Fruit fly (Drosophila melanogaster) whole organism, embryonic: ENCODE measurements around the gene CG43338.
A peak's percentile ranks its signal among the peaks of the same experiment; 100 is the strongest.

Experiments
- Adf1 ChIP-seq: fragments of 200-800 bp; sonication (Bioruptor generic); IDR thresholded peaks from 2 replicates; pipeline ENCODE4 v1.3.6; 2022; ENCODE audit warnings: missing biosample characterization, missing genetic modification characterization
- Bgb ChIP-seq: fragments of 200-800 bp; sonication (Bioruptor generic); IDR thresholded peaks from 2 replicates; pipeline ENCODE4 v1.3.6; 2022; ENCODE audit warnings: missing biosample characterization, missing genetic modification characterization; ENCODE audit not compliant: partially characterized antibody
- CG10366 ChIP-seq: fragments of 200-800 bp; sonication (Bioruptor generic); IDR thresholded peaks from 2 replicates; pipeline ENCODE4 v1.3.6; 2022; ENCODE audit warnings: missing biosample characterization, missing genetic modification characterization
- CG11093 ChIP-seq: fragments of 200-800 bp; sonication (Bioruptor generic); IDR thresholded peaks from 3 replicates; pipeline ENCODE4 v1.3.6; 2022; ENCODE audit warnings: missing biosample characterization, missing genetic modification characterization
- CG11723 ChIP-seq: fragments of 200-800 bp; sonication (Bioruptor generic); optimal IDR thresholded peaks from 2 replicates; lab custom pipeline; 2017; ENCODE audit warnings: missing biosample characterization, mild to moderate bottlenecking, missing genetic modification characterization
- CG12071 ChIP-seq: fragments of 200-800 bp; sonication (Bioruptor generic); optimal IDR thresholded peaks from 3 replicates; lab custom pipeline; 2018; ENCODE audit warnings: missing biosample characterization, mild to moderate bottlenecking, missing genetic modification characterization
- CG12942 ChIP-seq: fragments of 200-800 bp; sonication (Bioruptor generic); optimal IDR thresholded peaks from 3 replicates; lab custom pipeline; 2016; ENCODE audit warnings: missing biosample characterization, missing genetic modification characterization
- CG17361 ChIP-seq: fragments of 200-800 bp; sonication (Bioruptor generic); IDR thresholded peaks from 3 replicates; pipeline ENCODE4 v1.3.6; 2022; ENCODE audit warnings: missing biosample characterization, missing genetic modification characterization
- CG18011 ChIP-seq: fragments of 200-800 bp; sonication (Bioruptor generic); optimal IDR thresholded peaks from 2 replicates; lab custom pipeline; 2017; ENCODE audit warnings: missing biosample characterization, missing genetic modification characterization, mild to moderate bottlenecking, moderate library complexity, missing genotype
- CG2889 ChIP-seq: fragments of 200-800 bp; sonication (Bioruptor generic); IDR thresholded peaks from 3 replicates; pipeline ENCODE4 v1.3.6; 2022; ENCODE audit warnings: missing biosample characterization, missing genetic modification characterization
- CG3838 ChIP-seq: fragments of 200-800 bp; sonication (Bioruptor generic); optimal IDR thresholded peaks from 3 replicates; lab custom pipeline; 2016; ENCODE audit warnings: missing biosample characterization, missing genetic modification characterization
- CG8388 ChIP-seq: fragments of 200-800 bp; sonication (Bioruptor generic); optimal IDR thresholded peaks from 2 replicates; lab custom pipeline; 2019; ENCODE audit warnings: missing biosample characterization, mild to moderate bottlenecking, missing genetic modification characterization, moderate library complexity
- CoRest ChIP-seq: fragments of 200-800 bp; sonication (Bioruptor generic); optimal IDR thresholded peaks from 3 replicates; lab custom pipeline; 2018; ENCODE audit warnings: missing biosample characterization, mild to moderate bottlenecking, missing genetic modification characterization, moderate library complexity
- Dfd ChIP-seq, 2 experiments: fragments of >200 bp; optimal IDR thresholded peaks; 2 replicates each; lab custom pipeline; 2017; ENCODE audit warnings: missing biosample characterization in 2 of 2, missing genetic modification characterization in 2 of 2
- Dref ChIP-seq: fragments of 200-800 bp; sonication (Bioruptor generic); IDR thresholded peaks from 2 replicates; pipeline ENCODE4 v1.3.6; 2022; ENCODE audit warnings: missing biosample characterization, missing genetic modification characterization
- Elba2 ChIP-seq: fragments of 200-800 bp; sonication (Bioruptor generic); optimal IDR thresholded peaks from 3 replicates; lab custom pipeline; 2016; ENCODE audit warnings: missing biosample characterization, missing genetic modification characterization
- Fer3 ChIP-seq: fragments of 200-800 bp; sonication (Bioruptor generic); optimal IDR thresholded peaks from 2 replicates; lab custom pipeline; 2018; ENCODE audit warnings: missing biosample characterization, mild to moderate bottlenecking, missing genetic modification characterization, moderate library complexity
- Lim3 ChIP-seq: fragments of 200-800 bp; sonication (Bioruptor generic); IDR thresholded peaks from 2 replicates; pipeline ENCODE4 v1.3.6; 2022; ENCODE audit warnings: missing biosample characterization, missing genetic modification characterization
- MESR4 ChIP-seq: fragments of 200-800 bp; sonication (Bioruptor generic); optimal IDR thresholded peaks from 2 replicates; lab custom pipeline; 2018; ENCODE audit warnings: missing biosample characterization, mild to moderate bottlenecking, missing genetic modification characterization, moderate library complexity
- Neu2 ChIP-seq: fragments of 200-800 bp; sonication (Bioruptor generic); optimal IDR thresholded peaks from 3 replicates; lab custom pipeline; 2016; ENCODE audit warnings: missing biosample characterization, missing genetic modification characterization, borderline replicate concordance
- Nf-YC ChIP-seq: fragments of 200-800 bp; optimal IDR thresholded peaks from 3 replicates; lab custom pipeline; 2019; ENCODE audit warnings: missing biosample characterization, mild to moderate bottlenecking, missing genetic modification characterization, moderate library complexity
- Side ChIP-seq: fragments of 200-800 bp; sonication (Bioruptor generic); optimal IDR thresholded peaks from 2 replicates; lab custom pipeline; 2016; ENCODE audit warnings: missing biosample characterization, missing genetic modification characterization
- Tbp ChIP-seq: fragments of >200 bp; optimal IDR thresholded peaks from 2 replicates; lab custom pipeline; 2018; ENCODE audit warnings: missing biosample characterization, missing genetic modification characterization
- Usf ChIP-seq: fragments of 200-800 bp; sonication (Bioruptor generic); optimal IDR thresholded peaks from 2 replicates; lab custom pipeline; 2017; ENCODE audit warnings: missing genotype, missing biosample characterization, missing genetic modification characterization
- aop ChIP-seq: fragments of 200-800 bp; sonication (Bioruptor generic); IDR thresholded peaks from 2 replicates; pipeline ENCODE4 v1.3.6; 2022; ENCODE audit warnings: missing biosample characterization, missing genetic modification characterization
- cas ChIP-seq: fragments of 200-800 bp; sonication (Bioruptor generic); IDR thresholded peaks from 2 replicates; pipeline ENCODE4 v1.3.6; 2022; ENCODE audit warnings: missing biosample characterization, missing genetic modification characterization
- caup ChIP-seq: fragments of 200-800 bp; sonication (Bioruptor generic); optimal IDR thresholded peaks from 3 replicates; lab custom pipeline; 2017; ENCODE audit warnings: missing biosample characterization, mild to moderate bottlenecking, missing genetic modification characterization, moderate library complexity; ENCODE audit not compliant: severe bottlenecking
- dysf ChIP-seq: fragments of 200-800 bp; sonication (Bioruptor generic); IDR thresholded peaks from 3 replicates; pipeline ENCODE4 v1.3.6; 2022; ENCODE audit warnings: missing biosample characterization, missing genetic modification characterization
- gt ChIP-seq: fragments of 200-800 bp; sonication (Bioruptor generic); IDR thresholded peaks from 2 replicates; pipeline ENCODE4 v1.3.6; 2022; ENCODE audit warnings: missing biosample characterization, missing genetic modification characterization
- hth ChIP-seq: fragments of >200 bp; optimal IDR thresholded peaks from 2 replicates; lab custom pipeline; 2017; ENCODE audit warnings: inconsistent platforms
- knrl ChIP-seq: fragments of 200-800 bp; sonication (Bioruptor generic); IDR thresholded peaks from 3 replicates; pipeline ENCODE4 v1.3.6; 2022; ENCODE audit warnings: missing biosample characterization, missing genetic modification characterization; ENCODE audit not compliant: partially characterized antibody
- nerfin-1 ChIP-seq: fragments of 200-800 bp; sonication (Bioruptor generic); optimal IDR thresholded peaks from 3 replicates; lab custom pipeline; 2019; ENCODE audit warnings: missing biosample characterization, mild to moderate bottlenecking, missing genetic modification characterization, moderate library complexity
- org-1 ChIP-seq: fragments of 200-800 bp; sonication (Bioruptor generic); optimal IDR thresholded peaks from 2 replicates; lab custom pipeline; 2017; ENCODE audit warnings: missing biosample characterization, missing genetic modification characterization
- pan ChIP-seq, 4 experiments: fragments of >200 bp in 3 of 4; fragments of 200-800 bp in 1 of 4; sonication (Bioruptor generic) in 1 of 4; optimal IDR thresholded peaks in 3 of 4; IDR thresholded peaks in 1 of 4; 2 replicates each; pipeline versions ENCODE4 v1.3.6 to Lab custom; 2017 to 2022; ENCODE audit warnings: missing biosample characterization in 2 of 4, missing genetic modification characterization in 2 of 4, mixed read lengths in 1 of 4
- pfk ChIP-seq: fragments of 200-800 bp; sonication (Bioruptor generic); optimal IDR thresholded peaks from 2 replicates; lab custom pipeline; 2018; ENCODE audit warnings: missing biosample characterization, mild to moderate bottlenecking, missing genetic modification characterization, moderate library complexity
- pnt ChIP-seq: fragments of 200-800 bp; sonication (Bioruptor generic); optimal IDR thresholded peaks from 3 replicates; lab custom pipeline; 2016; ENCODE audit warnings: missing biosample characterization, missing genetic modification characterization
- shn ChIP-seq: fragments of 200-800 bp; sonication (Bioruptor generic); optimal IDR thresholded peaks from 3 replicates; lab custom pipeline; 2016; ENCODE audit warnings: missing biosample characterization, missing genetic modification characterization
- sug ChIP-seq: fragments of 200-800 bp; optimal IDR thresholded peaks from 2 replicates; lab custom pipeline; 2019; ENCODE audit warnings: missing biosample characterization, mild to moderate bottlenecking, missing genetic modification characterization, moderate library complexity
- trh ChIP-seq: fragments of 200-800 bp; sonication (Bioruptor generic); optimal IDR thresholded peaks from 2 replicates; lab custom pipeline; 2016; ENCODE audit warnings: missing biosample characterization, missing genetic modification characterization
- zfh1 ChIP-seq: fragments of 200-800 bp; sonication (Bioruptor generic); IDR thresholded peaks from 3 replicates; pipeline ENCODE4 v1.3.6; 2022; ENCODE audit warnings: missing biosample characterization, missing genetic modification characterization

CG43338 gene

DNA sequence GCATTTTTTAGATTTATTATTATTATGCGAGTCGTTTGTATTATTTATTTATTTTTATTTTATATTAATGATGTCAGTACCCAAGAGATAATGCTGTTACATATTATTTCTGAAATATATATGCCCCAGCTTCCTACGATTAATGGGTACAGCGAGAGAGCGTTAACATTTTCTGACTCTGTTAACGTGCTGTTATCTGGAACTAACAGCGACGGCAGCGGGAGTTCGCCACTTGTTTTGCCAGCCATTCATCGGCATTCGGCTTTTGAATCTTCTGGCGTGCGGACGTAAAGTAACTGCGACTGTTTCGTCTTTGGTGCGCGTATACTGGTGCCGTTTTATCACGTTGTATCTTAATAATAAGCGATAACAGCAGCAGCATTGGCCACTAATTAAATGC, 54.0 kb downstream of the CG43338 start, which contains the start of gene MESR3 (continued):
- TF ChIP-seq Tbp (GFP tag; lab: Kevin White, UChicago), result no peak
- no peak for TF ChIP-seq CG11093 (GFP tag; lab: Robert Waterston, UW)
- TF ChIP-seq zfh1 (GFP tag; lab: Robert Waterston, UW), result peak; percentile 19; the same call in 1 of the 3 replicates
- no peak for TF ChIP-seq CG2889 (GFP tag; lab: Robert Waterston, UW)
- TF ChIP-seq CG3838 (GFP tag; lab: Kevin White, UChicago), result no peak
- TF ChIP-seq Nf-YC, result peak; percentile 75
- no peak for TF ChIP-seq sug
- peak in 1 of 2 experiments; percentile 50 for TF ChIP-seq pan (optimal IDR thresholded peaks at IDR 0.05; lab: Kevin White, UChicago)
- peak in 1 of 2 experiments; percentile 83 for TF ChIP-seq pan (GFP tag; optimal IDR thresholded peaks at IDR 0.05 in 1 of 2, IDR thresholded peaks at IDR 0.05 in 1 of 2)
- no peak for TF ChIP-seq Neu2 (GFP tag; lab: Kevin White, UChicago)
- peak; percentile 2 for TF ChIP-seq org-1
- TF ChIP-seq Dfd (GFP tag; optimal IDR thresholded peaks at IDR 0.05; lab: Kevin White, UChicago), result no peak
- peak; percentile 72 for TF ChIP-seq CG10366
- TF ChIP-seq CG8388 (GFP tag; lab: Kevin White, UChicago), result peak; percentile 78
- peak; percentile 33; the same call in 1 of the 2 replicates for TF ChIP-seq cas
- TF ChIP-seq CoRest (tag; lab: Kevin White, UChicago), result peak; percentile 74
- peak; percentile 66 for TF ChIP-seq nerfin-1 (tag; lab: Kevin White, UChicago)
- no peak for TF ChIP-seq Lim3
- peak; percentile 59 for TF ChIP-seq Bgb (GFP tag; lab: Robert Waterston, UW)
- TF ChIP-seq MESR4 (GFP tag; lab: Kevin White, UChicago), result peak; percentile 9
- TF ChIP-seq aop (GFP tag; lab: Robert Waterston, UW), result no peak
- TF ChIP-seq trh, result peak; percentile 37
- TF ChIP-seq CG12942 (GFP tag; lab: Kevin White, UChicago), result no peak
- no peak for TF ChIP-seq CG18011 (GFP tag; lab: Kevin White, UChicago)
- no peak for TF ChIP-seq gt (GFP tag; lab: Robert Waterston, UW)
- peak; percentile 76 for TF ChIP-seq CG12071 (GFP tag; lab: Kevin White, UChicago)
- TF ChIP-seq dysf (GFP tag; lab: Robert Waterston, UW), result peak; percentile 51; the same call in 2 of the 3 replicates
- no peak for TF ChIP-seq Usf
- TF ChIP-seq pfk (GFP tag; lab: Kevin White, UChicago), result peak; percentile 24
- 0 out of 3 replicates have a peak, but pooled peaks have one; percentile 14 for TF ChIP-seq knrl (GFP tag; lab: Robert Waterston, UW)
- TF ChIP-seq pnt, result no peak
- TF ChIP-seq CG11723, result peak; percentile 23
- TF ChIP-seq Elba2 (GFP tag; lab: Kevin White, UChicago), result no peak
- TF ChIP-seq Side (GFP tag; lab: Kevin White, UChicago), result peak; percentile 52
- peak; percentile 86 for TF ChIP-seq Fer3 (tag; lab: Kevin White, UChicago)
- TF ChIP-seq Adf1 (GFP tag; lab: Robert Waterston, UW), result peak; percentile 45; the same call in 1 of the 2 replicates
- TF ChIP-seq caup (GFP tag; lab: Kevin White, UChicago), result peak; percentile 64
- no peak for TF ChIP-seq Dref (GFP tag; lab: Robert Waterston, UW)
- TF ChIP-seq shn (GFP tag; lab: Kevin White, UChicago), result no peak
- peak; percentile 88 for TF ChIP-seq CG17361 (GFP tag; lab: Robert Waterston, UW)
- no peak for TF ChIP-seq hth
- TF ChIP-seq, all 482 proteins: peak for 266
